Fruit fly (Drosophila melanogaster): ENCODE data around the gene ATPsynCF6.

ATPsynCF6 gene

dm6 chr3R:23347432-23348305 is 8.2 kb downstream of the ATPsynCF6 start, which contains the start of gene PolE1 (continued):
- TF ChIP-seq CG31365 (tag; optimal IDR thresholded peaks at IDR 0.05) (no peak), ato (GFP tag; IDR thresholded peaks at IDR 0.05; ENCODE audit: partially characterized antibody) (no peak), CG17328 (GFP tag; IDR thresholded peaks at IDR 0.05) (no peak), CG31388 (GFP tag; optimal IDR thresholded peaks at IDR 0.05) (no peak), trh (GFP tag; optimal IDR thresholded peaks at IDR 0.05) (no peak), CG12071 (GFP tag; optimal IDR thresholded peaks at IDR 0.05) (no peak), crc (GFP tag; optimal IDR thresholded peaks at IDR 0.05) (no peak), inv (GFP tag; IDR thresholded peaks at IDR 0.05; ENCODE audit: partially characterized antibody) (no peak; the same call in 1 of the 2 replicates), ftz-f1 (GFP tag; optimal IDR thresholded peaks at IDR 0.05) (no peak), Sry-δ (GFP tag; optimal IDR thresholded peaks at IDR 0.05) (peak; percentile 15), HmgD (GFP tag; optimal IDR thresholded peaks at IDR 0.05) (no peak), CG6272 (GFP tag; IDR thresholded peaks at IDR 0.05) (no peak), so (GFP tag; IDR thresholded peaks at IDR 0.05) (no peak), dysf (GFP tag; IDR thresholded peaks at IDR 0.05) (no peak), CG11456 (GFP tag; IDR thresholded peaks at IDR 0.05) (no peak), Trl (optimal IDR thresholded peaks at IDR 0.05) (peak; percentile 25 to 91), Trl (GFP tag; optimal IDR thresholded peaks at IDR 0.05) (no peak), en (GFP tag; optimal IDR thresholded peaks at IDR 0.05) (no peak), pita (GFP tag; optimal IDR thresholded peaks at IDR 0.05) (no peak), CG2889 (GFP tag; IDR thresholded peaks at IDR 0.05) (no peak), chif (GFP tag; optimal IDR thresholded peaks at IDR 0.05) (no peak), toy (GFP tag; IDR thresholded peaks at IDR 0.05) (no peak), CG34224 (GFP tag; IDR thresholded peaks at IDR 0.05; ENCODE audit: partially characterized antibody) (no peak), CG11695 (GFP tag; IDR thresholded peaks at IDR 0.05) (no peak), CG2875 (GFP tag; optimal IDR thresholded peaks at IDR 0.05) (no peak), nom (GFP tag; optimal IDR thresholded peaks at IDR 0.05) (no peak), dmrt99B (tag; optimal IDR thresholded peaks at IDR 0.05) (no peak), Dip3 (GFP tag; optimal IDR thresholded peaks at IDR 0.05) (no peak), CG16779 (GFP tag; IDR thresholded peaks at IDR 0.05) (no peak), CG32767 (GFP tag; IDR thresholded peaks at IDR 0.05) (no peak), GATAe (GFP tag; conservative IDR thresholded peaks at IDR 0.05) (no peak), Bteb2 (GFP tag; optimal IDR thresholded peaks at IDR 0.05) (no peak), CG17361 (GFP tag; IDR thresholded peaks at IDR 0.05) (no peak), fd64A (GFP tag; optimal IDR thresholded peaks at IDR 0.05) (no peak), CG3163 (GFP tag; optimal IDR thresholded peaks at IDR 0.05) (no peak), CG1647 (GFP tag; optimal IDR thresholded peaks at IDR 0.05) (no peak), hth (optimal IDR thresholded peaks at IDR 0.05) (no peak), Mrtf (GFP tag; IDR thresholded peaks at IDR 0.05) (no peak), chn (GFP tag; optimal IDR thresholded peaks at IDR 0.05) (no peak), CG10565 (GFP tag; optimal IDR thresholded peaks at IDR 0.05) (no peak), bsh (GFP tag; optimal IDR thresholded peaks at IDR 0.05) (no peak), CG15601 (tag; optimal IDR thresholded peaks at IDR 0.05) (no peak), gem (tag; optimal IDR thresholded peaks at IDR 0.05) (no peak), Ssrp (tag; optimal IDR thresholded peaks at IDR 0.05) (no peak), CG3995 (GFP tag; optimal IDR thresholded peaks at IDR 0.05) (no peak), BtbVII (GFP tag; optimal IDR thresholded peaks at IDR 0.05) (no peak), luna (GFP tag; optimal IDR thresholded peaks at IDR 0.05) (no peak), ase (GFP tag; IDR thresholded peaks at IDR 0.05) (no peak), gcm2 (GFP tag; optimal IDR thresholded peaks at IDR 0.05) (no peak), CG3065 (GFP tag; optimal IDR thresholded peaks at IDR 0.05) (no peak), danr (GFP tag; IDR thresholded peaks at IDR 0.05) (no peak)

Measured in whole organism, embryonic.